Worm (Caenorhabditis elegans): ENCODE results near the gene nrde-1.

DNA sequence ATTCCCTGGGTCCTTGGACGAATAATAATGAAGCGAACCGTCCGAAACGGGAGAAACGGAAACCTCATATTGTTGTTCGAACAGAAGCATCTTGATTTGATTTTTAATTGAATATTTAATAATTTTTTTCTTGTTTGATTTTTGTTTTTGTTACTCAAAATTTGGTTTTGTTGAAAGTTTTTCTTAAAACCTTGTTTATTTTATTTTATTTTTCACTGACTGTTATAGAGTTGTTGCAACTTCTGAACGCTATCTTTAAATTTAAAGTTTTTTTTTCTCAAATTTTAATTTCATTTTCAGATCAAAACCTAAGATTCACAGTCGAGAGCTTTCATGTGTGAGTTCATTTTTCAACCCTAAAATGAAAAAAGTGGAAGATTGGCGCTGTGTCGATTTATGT, 4.2 kb upstream of the nrde-1 start, which contains the start of gene alkb-8:
- TF ChIP-seq nhr-25 (tag; optimal IDR thresholded peaks at IDR 0.05; ENCODE audit: borderline replicate concordance, insufficient read depth) (no peak), zfp-3 (GFP tag; conservative IDR thresholded peaks at IDR 0.05) (no peak), dpl-1 (GFP tag; optimal IDR thresholded peaks at IDR 0.05) (no peak), lin-29 (GFP tag; IDR thresholded peaks at IDR 0.05) (no peak), R02D3.7 (tag; optimal IDR thresholded peaks at IDR 0.05) (no peak), hlh-11 (tag; optimal IDR thresholded peaks at IDR 0.05) (no peak), nhr-28 (tag; optimal IDR thresholded peaks at IDR 0.05) (no peak), snpc-4 (tag; optimal IDR thresholded peaks at IDR 0.05) (no peak)

Data from whole organism, L4 larva.